Fruit fly (Drosophila melanogaster): ENCODE data around the gene CG12182.

CG12182 gene

DNA sequence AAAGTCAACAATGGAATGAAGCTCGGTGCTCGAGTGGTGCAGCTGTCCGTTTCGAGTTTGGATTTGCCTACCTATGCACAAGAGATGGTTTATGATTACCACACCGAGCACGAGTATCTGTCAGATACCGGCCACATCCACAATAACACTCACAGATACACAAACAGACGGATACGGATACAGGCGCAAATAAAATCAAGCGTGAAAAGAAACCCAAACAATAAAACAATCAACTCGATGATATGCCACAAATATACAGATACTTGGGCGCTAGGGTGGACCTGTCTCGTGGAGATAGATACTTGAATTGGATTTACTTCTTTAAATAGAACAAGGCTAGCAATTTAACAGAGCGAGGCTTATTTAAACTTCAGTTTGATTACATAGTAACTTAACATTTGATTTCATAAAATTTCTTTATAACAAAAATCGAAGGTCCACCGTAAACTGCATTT lies 29.1 kb downstream of the CG12182 start (continued):
- TF ChIP-seq Eip78C (GFP tag) = peak; percentile 94
- no peak for TF ChIP-seq Hr38 (GFP tag; optimal IDR thresholded peaks at IDR 0.05)
- peak; percentile 79 for TF ChIP-seq CG3919 (GFP tag; optimal IDR thresholded peaks at IDR 0.05)
- TF ChIP-seq Ets21C (GFP tag; optimal IDR thresholded peaks at IDR 0.05) = peak; percentile 79
- TF ChIP-seq Sox102F (GFP tag; optimal IDR thresholded peaks at IDR 0.05) = peak; percentile 90
- TF ChIP-seq fd59A (GFP tag; optimal IDR thresholded peaks at IDR 0.05) = peak; percentile 51
- TF ChIP-seq CG11762 (GFP tag; optimal IDR thresholded peaks at IDR 0.05; ENCODE audit: insufficient read depth) = peak; percentile 83
- peak; percentile 87 for TF ChIP-seq svp (GFP tag)
- TF ChIP-seq CG31627 (GFP tag; optimal IDR thresholded peaks at IDR 0.05) = peak; percentile 81
- TF ChIP-seq lz (GFP tag; optimal IDR thresholded peaks at IDR 0.05) = peak; percentile 87
- peak; percentile 44 for TF ChIP-seq CG16779 (tag; optimal IDR thresholded peaks at IDR 0.05)
- peak; percentile 81 for TF ChIP-seq Hr39 (GFP tag; optimal IDR thresholded peaks at IDR 0.05)
- peak; percentile 70 for TF ChIP-seq CG32006 (GFP tag; optimal IDR thresholded peaks at IDR 0.05)
- peak; percentile 50; the same call in 1 of the 2 replicates for TF ChIP-seq Gug (GFP tag; IDR thresholded peaks at IDR 0.05)
- TF ChIP-seq CG10631 (GFP tag; optimal IDR thresholded peaks at IDR 0.05) = peak; percentile 72
- TF ChIP-seq Eip75B (GFP tag; optimal IDR thresholded peaks at IDR 0.05) = peak; percentile 86
- peak; percentile 88 for TF ChIP-seq CG8119 (GFP tag; IDR thresholded peaks at IDR 0.05)
- peak; percentile 58 for TF ChIP-seq Lpt (GFP tag; optimal IDR thresholded peaks at IDR 0.05)
- TF ChIP-seq CG6808 (GFP tag; optimal IDR thresholded peaks at IDR 0.05) = peak; percentile 60
- peak; percentile 79 for TF ChIP-seq OdsH (GFP tag; optimal IDR thresholded peaks at IDR 0.05)
- peak; percentile 42 for TF ChIP-seq spab (GFP tag; optimal IDR thresholded peaks at IDR 0.05)
- peak; percentile 71 for TF ChIP-seq fkh (GFP tag; optimal IDR thresholded peaks at IDR 0.05)
- peak; percentile 88 for TF ChIP-seq Met (GFP tag; optimal IDR thresholded peaks at IDR 0.05)
- peak in 1 of 2 experiments; percentile 50 for TF ChIP-seq ss (GFP tag; optimal IDR thresholded peaks at IDR 0.05)
- TF ChIP-seq CG34406 (GFP tag; optimal IDR thresholded peaks at IDR 0.05) = peak; percentile 87
- peak; percentile 59 for TF ChIP-seq CG1621 (tag; optimal IDR thresholded peaks at IDR 0.05)
- TF ChIP-seq Ets96B (tag; optimal IDR thresholded peaks at IDR 0.05) = peak; percentile 75
- TF ChIP-seq Blimp-1 (GFP tag; optimal IDR thresholded peaks at IDR 0.05) = no peak
- peak; percentile 65 for TF ChIP-seq Sox15 (GFP tag; optimal IDR thresholded peaks at IDR 0.05)
- TF ChIP-seq Sox14 (GFP tag; optimal IDR thresholded peaks at IDR 0.05) = peak; percentile 83

DNA sequence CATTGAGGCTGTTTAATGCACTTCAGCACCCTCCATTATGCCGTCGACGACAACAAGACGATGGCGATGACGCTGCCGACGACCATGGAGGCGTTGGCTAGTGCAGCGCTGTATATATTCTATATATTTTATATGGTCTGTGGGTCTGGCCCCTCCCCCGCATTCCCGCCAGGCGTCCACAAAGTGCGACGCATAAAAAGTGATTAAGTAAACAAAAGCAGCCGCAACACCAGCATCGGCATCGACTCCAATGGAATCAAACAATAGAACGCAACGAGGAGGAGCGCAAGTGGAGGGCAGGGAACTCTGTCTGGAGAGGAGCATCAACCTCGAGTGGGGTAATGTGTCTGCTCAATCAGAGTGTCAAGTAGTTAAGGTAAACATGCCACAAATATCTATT lies 31.1 kb downstream of the CG12182 start:
- TF ChIP-seq CG6163 (GFP tag; IDR thresholded peaks at IDR 0.05) (0 out of 3 replicates have a peak, but pooled peaks have one; percentile 10), eg (GFP tag; IDR thresholded peaks at IDR 0.05) (0 out of 3 replicates have a peak, but pooled peaks have one; percentile 5), CG6276 (GFP tag; optimal IDR thresholded peaks at IDR 0.05) (no peak), CG9139 (GFP tag; optimal IDR thresholded peaks at IDR 0.05) (peak; percentile 9), CG6808 (GFP tag; optimal IDR thresholded peaks at IDR 0.05) (peak; percentile 19), Met (GFP tag; optimal IDR thresholded peaks at IDR 0.05) (no peak), svp (GFP tag) (peak; percentile 47), Lpt (GFP tag; optimal IDR thresholded peaks at IDR 0.05) (peak; percentile 32), ss (GFP tag; optimal IDR thresholded peaks at IDR 0.05) (peak in 1 of 2 experiments; percentile 57), CG3919 (GFP tag; optimal IDR thresholded peaks at IDR 0.05) (no peak), dsx (GFP tag; optimal IDR thresholded peaks at IDR 0.05; ENCODE audit: poor library complexity, severe bottlenecking) (peak; percentile 48), Sox14 (GFP tag; optimal IDR thresholded peaks at IDR 0.05) (peak; percentile 72), CG15336 (GFP tag; IDR thresholded peaks at IDR 0.05) (0 out of 2 replicates have a peak, but pooled peaks have one; percentile 14), Eip78C (GFP tag) (peak; percentile 47)

DNA sequence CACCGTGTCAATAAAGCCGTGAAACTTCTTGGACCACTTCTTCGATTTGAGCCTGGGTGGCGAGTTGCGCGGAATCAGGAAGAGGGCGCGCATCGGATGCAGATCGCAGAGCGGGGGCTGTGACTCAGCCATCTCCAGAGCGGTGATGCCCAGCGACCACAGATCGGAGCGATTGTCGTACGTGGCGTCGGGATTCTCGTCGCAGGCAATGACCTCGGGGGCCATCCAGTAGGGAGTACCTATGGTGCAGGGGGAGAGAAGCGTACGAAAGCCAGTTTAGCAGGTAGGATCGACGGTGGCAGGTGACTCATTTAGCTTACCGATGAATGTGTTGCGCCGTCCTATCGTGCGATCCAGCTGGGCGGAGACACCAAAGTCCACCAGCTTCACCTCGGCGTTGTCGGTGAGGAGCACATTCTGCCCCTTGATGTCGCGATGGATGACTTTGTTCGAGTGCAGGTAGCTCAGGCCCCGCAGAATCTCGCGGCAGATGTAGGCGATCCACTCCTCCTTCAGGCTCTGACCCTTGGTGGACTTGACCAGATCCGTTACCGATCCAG lies 32.2 kb downstream of the CG12182 start:
- peak; percentile 10 for TF ChIP-seq Eip78C (GFP tag)
- TF ChIP-seq CG11294 (GFP tag; IDR thresholded peaks at IDR 0.05) = no peak
- TF ChIP-seq fd59A (GFP tag; optimal IDR thresholded peaks at IDR 0.05) = no peak
- peak; percentile 24 for TF ChIP-seq CG9139 (GFP tag; optimal IDR thresholded peaks at IDR 0.05)
- peak; percentile 83 for TF ChIP-seq svp (GFP tag)
- TF ChIP-seq CG6808 (GFP tag; optimal IDR thresholded peaks at IDR 0.05) = peak; percentile 67
- TF ChIP-seq ss (GFP tag; optimal IDR thresholded peaks at IDR 0.05) = peak; percentile 28 to 46

All from whole organism, prepupa.